Fruit fly (Drosophila melanogaster): ENCODE results near the gene CG12728.

- TF ChIP-seq pan (optimal IDR thresholded peaks at IDR 0.05) = no peak
- TF ChIP-seq CG8478 (optimal IDR thresholded peaks at IDR 0.05) = no peak
- TF ChIP-seq psq (optimal IDR thresholded peaks at IDR 0.05) = no peak
- no peak for TF ChIP-seq usp (GFP tag; optimal IDR thresholded peaks at IDR 0.05)
Measured at dm6 chrX:5914992-5915751, 27.2 kb upstream of the CG12728 start.
